Worm (Caenorhabditis elegans): ENCODE data around the gene C06A1.6.

Gene C06A1.6

DNA sequence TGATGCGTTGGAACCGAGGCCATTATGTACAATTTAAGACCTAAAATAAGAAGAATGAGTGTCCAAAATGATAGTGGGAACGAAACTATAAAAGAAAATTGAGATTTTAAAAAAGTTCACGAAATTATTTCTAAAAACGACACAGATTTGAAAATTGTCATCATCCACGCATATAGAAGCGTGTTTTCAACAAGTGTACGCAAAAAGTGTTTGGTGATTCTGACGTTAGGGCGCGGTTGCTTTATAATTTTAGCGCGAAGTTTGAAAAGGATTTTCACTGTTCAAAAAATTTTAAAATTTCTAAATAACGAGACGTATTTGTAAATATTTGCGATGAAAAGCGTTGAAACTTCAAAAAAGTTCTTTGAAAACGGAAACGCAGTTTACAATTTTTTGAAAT lies 1.1 kb downstream of the C06A1.6 start, which contains the start of gene cdc-48.1 (continued):
- TF ChIP-seq unc-130 (GFP tag; optimal IDR thresholded peaks at IDR 0.05): peak; percentile 98
- TF ChIP-seq efl-1 (GFP tag; optimal IDR thresholded peaks at IDR 0.05): peak; percentile 100
- peak; percentile 48 for TF ChIP-seq B0261.1 (tag; optimal IDR thresholded peaks at IDR 0.05)
- TF ChIP-seq nhr-80 (tag; optimal IDR thresholded peaks at IDR 0.05): peak; percentile 98
- peak; percentile 97 for TF ChIP-seq Y56A3A.18 (GFP tag; IDR thresholded peaks at IDR 0.05)
- TF ChIP-seq bed-1 (GFP tag; IDR thresholded peaks at IDR 0.05): peak; percentile 91
- TF ChIP-seq B0035.1 (tag; optimal IDR thresholded peaks at IDR 0.05): peak; percentile 95
- peak; percentile 98 for TF ChIP-seq repo-1 (tag; optimal IDR thresholded peaks at IDR 0.05)
- TF ChIP-seq F10E7.11 (tag; optimal IDR thresholded peaks at IDR 0.05): peak; percentile 87
- peak; percentile 99 for TF ChIP-seq egl-18 (GFP tag; IDR thresholded peaks at IDR 0.05)
- peak; percentile 96 for TF ChIP-seq Y79H2A.3 (GFP tag; conservative IDR thresholded peaks at IDR 0.05)
- peak; percentile 98 for TF ChIP-seq let-526 (GFP tag; IDR thresholded peaks at IDR 0.05)
- TF ChIP-seq ceh-58 (GFP tag; IDR thresholded peaks at IDR 0.05): 0 out of 2 replicates have a peak, but pooled peaks have one; percentile 88
- TF ChIP-seq ets-4 (GFP tag; optimal IDR thresholded peaks at IDR 0.05): peak; percentile 97
- peak; percentile 99 for TF ChIP-seq somi-1 (GFP tag; optimal IDR thresholded peaks at IDR 0.05)
- TF ChIP-seq lin-35 (GFP tag; optimal IDR thresholded peaks at IDR 0.05): peak; percentile 98 to 100 (median 100)
- peak; percentile 98 for TF ChIP-seq pha-4 (tag; optimal IDR thresholded peaks at IDR 0.05)
- peak; percentile 82 for TF ChIP-seq mel-28 (tag; optimal IDR thresholded peaks at IDR 0.05; ENCODE audit: borderline replicate concordance)
- TF ChIP-seq madf-10 (tag; optimal IDR thresholded peaks at IDR 0.05): peak; percentile 97
- peak; percentile 96 for TF ChIP-seq zim-3 (tag; optimal IDR thresholded peaks at IDR 0.05)
- TF ChIP-seq C17E4.6 (GFP tag; IDR thresholded peaks at IDR 0.05): peak; percentile 99
- TF ChIP-seq snpc-4 (GFP tag; optimal IDR thresholded peaks at IDR 0.05): peak; percentile 91
- peak; percentile 92 to 95 (median 93) for TF ChIP-seq snpc-4 (tag; optimal IDR thresholded peaks at IDR 0.05)
- peak; percentile 96 for TF ChIP-seq lsl-1 (GFP tag; optimal IDR thresholded peaks at IDR 0.05)
- peak; percentile 59 for TF ChIP-seq fkh-3 (tag; optimal IDR thresholded peaks at IDR 0.05)
- TF ChIP-seq snpc-1.1 (tag; optimal IDR thresholded peaks at IDR 0.05; ENCODE audit: insufficient read depth): peak; percentile 87
- peak; percentile 98 for TF ChIP-seq C06A6.2 (GFP tag; conservative IDR thresholded peaks at IDR 0.05)
- TF ChIP-seq die-1 (tag; optimal IDR thresholded peaks at IDR 0.05): peak; percentile 89
- peak; percentile 94 for TF ChIP-seq ceh-100 (GFP tag; IDR thresholded peaks at IDR 0.05)
- peak; percentile 99 for TF ChIP-seq snpc-3.4 (tag; optimal IDR thresholded peaks at IDR 0.05)
- peak; percentile 100 for TF ChIP-seq mcd-1 (GFP tag; IDR thresholded peaks at IDR 0.05)
- peak; percentile 99 for TF ChIP-seq lir-1 (GFP tag; conservative IDR thresholded peaks at IDR 0.05)
- peak; percentile 92 for TF ChIP-seq nhr-120 (GFP tag; IDR thresholded peaks at IDR 0.05)
- TF ChIP-seq ceh-91 (GFP tag; IDR thresholded peaks at IDR 0.05): peak; percentile 99
- TF ChIP-seq F37B4.10 (GFP tag; IDR thresholded peaks at IDR 0.05): peak; percentile 98
- TF ChIP-seq lin-40 (tag; optimal IDR thresholded peaks at IDR 0.05): peak; percentile 99
- peak; percentile 96 for TF ChIP-seq F33H1.4 (GFP tag; IDR thresholded peaks at IDR 0.05)
- TF ChIP-seq hrde-1 (tag; optimal IDR thresholded peaks at IDR 0.05; ENCODE audit: borderline replicate concordance): peak; percentile 96
- TF ChIP-seq pbrm-1 (GFP tag; IDR thresholded peaks at IDR 0.05): peak; percentile 100
- TF ChIP-seq aptf-2 (GFP tag; conservative IDR thresholded peaks at IDR 0.05): peak; percentile 90
- TF ChIP-seq cebp-2 (GFP tag; IDR thresholded peaks at IDR 0.05): peak; percentile 91; the same call in 1 of the 2 replicates
- peak; percentile 98 for TF ChIP-seq Y67H2A.10 (GFP tag; conservative IDR thresholded peaks at IDR 0.05)
- TF ChIP-seq zfh-2 (GFP tag; conservative IDR thresholded peaks at IDR 0.05): no peak
- TF ChIP-seq nhr-179 (tag; optimal IDR thresholded peaks at IDR 0.05): no peak
- no peak for TF ChIP-seq sdz-38 (tag; optimal IDR thresholded peaks at IDR 0.05)
- peak; percentile 95 for TF ChIP-seq F22D6.2 (tag; optimal IDR thresholded peaks at IDR 0.05)
- TF ChIP-seq B0019.2 (GFP tag; conservative IDR thresholded peaks at IDR 0.05): peak; percentile 98
- TF ChIP-seq F57A8.1 (GFP tag; optimal IDR thresholded peaks at IDR 0.05): peak; percentile 84

Measured in whole organism, young adult.